Worm (Caenorhabditis elegans): Measurements from ENCODE around the gene seip-1.
A peak's percentile ranks its signal among the peaks of the same experiment; 100 is the strongest.

Gene seip-1

DNA sequence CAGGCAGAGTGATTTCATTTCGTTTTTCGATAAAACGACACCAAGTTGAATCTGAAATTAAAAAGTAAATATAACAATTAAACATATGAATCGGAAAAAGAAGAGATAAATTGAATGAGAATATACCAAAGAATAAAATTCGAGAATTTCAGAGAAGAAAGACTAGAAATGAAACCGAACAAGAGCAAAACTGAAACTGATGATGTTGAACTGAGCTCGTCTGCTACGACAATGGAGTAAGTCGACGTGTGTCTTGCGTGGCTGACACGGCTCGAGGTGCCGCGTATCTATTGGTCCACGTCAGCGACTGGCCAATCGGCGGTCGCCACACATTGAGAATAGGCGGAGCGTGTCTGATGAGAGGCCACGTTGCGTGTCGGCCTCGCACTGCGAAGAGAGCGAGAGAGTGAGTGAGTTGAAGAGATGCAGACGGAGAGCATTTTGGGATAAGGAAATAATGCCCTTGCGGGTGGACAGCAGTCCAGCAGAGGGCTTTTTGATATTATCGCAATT lies 47.5 kb upstream of the seip-1 start, which contains the start of gene crt-1 (continued):
- TF ChIP-seq T23F11.4 (GFP tag; optimal IDR thresholded peaks at IDR 0.05), result no peak
- no peak for TF ChIP-seq C08G9.2 (tag; optimal IDR thresholded peaks at IDR 0.05)
- TF ChIP-seq Y22D7AL.16 (tag; optimal IDR thresholded peaks at IDR 0.05), result no peak
- peak; percentile 39; the same call in 1 of the 2 replicates for TF ChIP-seq sox-2 (GFP tag; IDR thresholded peaks at IDR 0.05)
- TF ChIP-seq rnt-1 (tag; optimal IDR thresholded peaks at IDR 0.05), result peak; percentile 62
- TF ChIP-seq K09A11.1 (tag; optimal IDR thresholded peaks at IDR 0.05; ENCODE audit: insufficient read depth), result no peak
- TF ChIP-seq ceh-19 (GFP tag; optimal IDR thresholded peaks at IDR 0.05), result no peak
- peak; percentile 22 for TF ChIP-seq unc-42 (tag; optimal IDR thresholded peaks at IDR 0.05)
- TF ChIP-seq ceh-30 (tag; optimal IDR thresholded peaks at IDR 0.05), result no peak
- TF ChIP-seq syd-9 (tag; optimal IDR thresholded peaks at IDR 0.05), result no peak
- peak; percentile 65 for TF ChIP-seq tbx-2 (tag; optimal IDR thresholded peaks at IDR 0.05)
- peak; percentile 51 for TF ChIP-seq ceh-2 (tag; optimal IDR thresholded peaks at IDR 0.05)
- peak; percentile 79 for TF ChIP-seq elt-2 (tag; optimal IDR thresholded peaks at IDR 0.05)
- peak; percentile 75 for TF ChIP-seq hlh-30 (tag; optimal IDR thresholded peaks at IDR 0.05; ENCODE audit: insufficient read depth)
- TF ChIP-seq pha-4 (tag; optimal IDR thresholded peaks at IDR 0.05), result no peak
- no peak for TF ChIP-seq ceh-48 (tag; optimal IDR thresholded peaks at IDR 0.05)
- TF ChIP-seq fkh-10 (GFP tag; optimal IDR thresholded peaks at IDR 0.05), result no peak
- TF ChIP-seq dmd-4 (tag; optimal IDR thresholded peaks at IDR 0.05; ENCODE audit: borderline replicate concordance), result no peak
- peak; percentile 1 for TF ChIP-seq pqm-1 (tag; optimal IDR thresholded peaks at IDR 0.05)
- peak; percentile 3 for TF ChIP-seq ets-4 (tag; optimal IDR thresholded peaks at IDR 0.05)
- TF ChIP-seq unc-3 (GFP tag; conservative IDR thresholded peaks at IDR 0.05), result no peak
- no peak for TF ChIP-seq unc-3 (tag; optimal IDR thresholded peaks at IDR 0.05)
- peak; percentile 55 for TF ChIP-seq ceh-14 (tag; optimal IDR thresholded peaks at IDR 0.05)
- no peak for TF ChIP-seq che-1 (tag; optimal IDR thresholded peaks at IDR 0.05)
- TF ChIP-seq ahr-1 (tag; optimal IDR thresholded peaks at IDR 0.05), result no peak
- peak; percentile 48 for TF ChIP-seq ceh-18 (tag; optimal IDR thresholded peaks at IDR 0.05)

DNA sequence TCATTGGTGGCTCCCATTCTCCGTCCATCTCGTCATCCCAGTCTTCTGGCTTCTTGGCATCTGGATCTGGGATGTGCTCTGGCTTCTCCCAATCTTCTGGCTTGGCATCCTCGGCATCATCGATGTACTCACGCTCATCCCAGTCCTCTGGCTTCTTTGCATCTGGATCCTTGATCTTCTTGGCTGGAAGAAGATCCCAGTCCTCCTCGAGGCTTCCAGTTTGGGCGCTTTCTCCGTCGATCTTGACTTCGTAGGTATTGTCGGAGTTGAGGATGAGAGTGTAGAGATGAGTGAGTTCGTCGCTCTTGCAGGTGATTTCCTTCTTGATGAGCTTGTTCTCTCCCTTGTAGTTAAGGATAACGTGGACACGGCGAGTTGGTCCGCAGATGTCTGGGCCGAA lies 46.6 kb upstream of the seip-1 start:
- TF ChIP-seq ahr-1 (tag; optimal IDR thresholded peaks at IDR 0.05), result no peak
- no peak for TF ChIP-seq sox-4 (tag; optimal IDR thresholded peaks at IDR 0.05)
- no peak for TF ChIP-seq ceh-30 (tag; optimal IDR thresholded peaks at IDR 0.05)
- TF ChIP-seq unc-3 (GFP tag; conservative IDR thresholded peaks at IDR 0.05), result no peak
- TF ChIP-seq unc-3 (tag; optimal IDR thresholded peaks at IDR 0.05), result no peak
- TF ChIP-seq C08G9.2 (tag; optimal IDR thresholded peaks at IDR 0.05), result no peak
- no peak for TF ChIP-seq zip-5 (tag; optimal IDR thresholded peaks at IDR 0.05)
- TF ChIP-seq tbx-2 (tag; optimal IDR thresholded peaks at IDR 0.05), result no peak
- no peak for TF ChIP-seq T23F11.4 (GFP tag; optimal IDR thresholded peaks at IDR 0.05)
- TF ChIP-seq nhr-11 (tag; optimal IDR thresholded peaks at IDR 0.05), result no peak
- no peak for TF ChIP-seq hlh-30 (tag; optimal IDR thresholded peaks at IDR 0.05; ENCODE audit: insufficient read depth)
- no peak for TF ChIP-seq ets-4 (tag; optimal IDR thresholded peaks at IDR 0.05)
- no peak for TF ChIP-seq nhr-232 (tag; optimal IDR thresholded peaks at IDR 0.05)

DNA sequence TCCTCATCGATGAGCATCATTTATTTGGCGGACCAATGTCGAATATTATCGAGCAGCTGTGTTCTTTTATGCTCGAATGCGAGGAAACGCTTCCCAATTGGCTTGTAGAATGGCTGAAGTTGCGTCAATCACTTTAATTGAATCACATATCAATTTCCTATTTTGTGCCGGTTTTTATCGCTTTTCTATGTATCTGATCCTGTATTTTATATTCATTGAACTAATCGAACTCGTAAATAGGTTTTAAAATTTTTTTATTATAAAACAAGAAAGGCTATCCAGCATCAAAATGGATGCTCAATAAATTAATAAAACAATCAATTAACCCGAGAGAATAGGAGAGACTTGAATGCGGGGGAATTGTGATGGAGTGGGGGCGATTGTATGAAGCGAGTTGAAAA lies 45.7 kb upstream of the seip-1 start:
- peak; percentile 16 for TF ChIP-seq unc-42 (tag; optimal IDR thresholded peaks at IDR 0.05)
- TF ChIP-seq pha-2 (tag; optimal IDR thresholded peaks at IDR 0.05), result peak; percentile 16
- TF ChIP-seq elt-2 (tag; optimal IDR thresholded peaks at IDR 0.05), result peak; percentile 28
- TF ChIP-seq syd-9 (tag; optimal IDR thresholded peaks at IDR 0.05), result peak; percentile 1
- peak; percentile 93 for TF ChIP-seq ama-1 (optimal IDR thresholded peaks at IDR 0.05)
- TF ChIP-seq pag-3 (tag; optimal IDR thresholded peaks at IDR 0.05; ENCODE audit: borderline replicate concordance), result no peak
- no peak for TF ChIP-seq dmd-4 (tag; optimal IDR thresholded peaks at IDR 0.05; ENCODE audit: borderline replicate concordance)
- TF ChIP-seq fkh-10 (GFP tag; optimal IDR thresholded peaks at IDR 0.05), result no peak

DNA sequence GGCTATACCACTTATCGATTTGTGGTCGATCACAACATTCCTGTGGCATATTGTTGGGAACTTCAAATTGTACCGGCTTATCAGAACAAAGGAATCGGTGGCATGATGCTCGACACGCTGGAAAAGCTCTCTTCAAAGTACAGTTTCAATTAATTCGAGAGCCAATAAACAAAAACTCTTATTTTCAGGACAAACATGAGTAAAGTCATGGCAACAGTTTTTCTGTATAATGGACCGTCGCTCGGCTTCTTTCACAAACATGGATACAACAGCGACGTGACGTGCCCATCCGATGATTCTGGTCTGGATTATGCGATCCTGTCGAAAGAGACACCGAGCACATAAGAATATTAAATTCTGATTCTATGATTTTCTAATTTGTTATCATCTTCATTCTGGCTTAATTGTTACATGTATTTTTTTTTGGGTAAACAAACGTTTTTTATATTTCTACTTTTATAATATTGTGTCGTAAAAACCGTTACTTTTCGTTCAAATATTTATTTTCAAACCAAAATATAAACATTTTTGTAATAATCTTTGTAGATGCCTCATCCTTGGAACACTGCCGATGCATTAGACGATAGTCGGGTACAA lies 43.6 kb upstream of the seip-1 start, which contains the start of gene smut-1:
smut-1 (plus strand) TSS at position 547 of the 597 bp plus-strand sequence.
- no peak for TF ChIP-seq pat-9 (tag; optimal IDR thresholded peaks at IDR 0.05)
- TF ChIP-seq tbx-7 (tag; optimal IDR thresholded peaks at IDR 0.05), result no peak
- TF ChIP-seq lim-6 (tag; optimal IDR thresholded peaks at IDR 0.05), result no peak
- no peak for TF ChIP-seq hlh-8 (tag; optimal IDR thresholded peaks at IDR 0.05)
- no peak for TF ChIP-seq ceh-34 (tag; optimal IDR thresholded peaks at IDR 0.05)
- no peak for TF ChIP-seq dmd-4 (tag; optimal IDR thresholded peaks at IDR 0.05; ENCODE audit: borderline replicate concordance)
- no peak for TF ChIP-seq rnt-1 (tag; optimal IDR thresholded peaks at IDR 0.05)
- TF ChIP-seq ceh-6 (GFP tag; optimal IDR thresholded peaks at IDR 0.05), result no peak
- TF ChIP-seq pag-3 (tag; optimal IDR thresholded peaks at IDR 0.05; ENCODE audit: borderline replicate concordance), result no peak
- no peak for TF ChIP-seq sox-2 (GFP tag; IDR thresholded peaks at IDR 0.05)
- TF ChIP-seq unc-42 (tag; optimal IDR thresholded peaks at IDR 0.05), result no peak
- no peak for TF ChIP-seq ceh-45 (GFP tag; IDR thresholded peaks at IDR 0.05)
- no peak for TF ChIP-seq npax-4 (tag; optimal IDR thresholded peaks at IDR 0.05)
- TF ChIP-seq elt-4 (tag; optimal IDR thresholded peaks at IDR 0.05), result no peak
- TF ChIP-seq odd-2 (tag; optimal IDR thresholded peaks at IDR 0.05), result no peak
- no peak for TF ChIP-seq ceh-22 (tag; optimal IDR thresholded peaks at IDR 0.05)

All from whole organism, late embryonic.